Worm (Caenorhabditis elegans) whole organism, late embryonic: ENCODE measurements around the gene fbxa-128.

Source experiments
- F13H6.1 ChIP-seq: sonication (generic microtip); optimal IDR thresholded peaks from 2 replicates; lab custom pipeline; 2016; ENCODE audit warnings: missing genetic modification characterization, missing compliant biosample characterization
- ama-1 ChIP-seq: fragments of 150-350 bp; optimal IDR thresholded peaks from 2 replicates; lab custom pipeline; 2014
- ceh-2 ChIP-seq: sonication (generic microtip); optimal IDR thresholded peaks from 2 replicates; lab custom pipeline; 2016; ENCODE audit warnings: missing genotype, missing genetic modification characterization, missing compliant biosample characterization
- dve-1 ChIP-seq: sonication (generic microtip); optimal IDR thresholded peaks from 2 replicates; lab custom pipeline; 2017; ENCODE audit warnings: antibody characterized with exemption, mild to moderate bottlenecking, missing genetic modification characterization, missing compliant biosample characterization
- fkh-6 ChIP-seq: sonication (generic microtip); optimal IDR thresholded peaks from 2 replicates; lab custom pipeline; 2016; ENCODE audit warnings: missing genetic modification characterization, missing compliant biosample characterization
- gmeb-2 ChIP-seq: sonication (generic microtip); optimal IDR thresholded peaks from 2 replicates; lab custom pipeline; 2016; ENCODE audit warnings: missing genetic modification characterization, inconsistent platforms, missing compliant biosample characterization
- madf-2 ChIP-seq: sonication (generic microtip); optimal IDR thresholded peaks from 2 replicates; lab custom pipeline; 2017; ENCODE audit warnings: missing genetic modification characterization, missing compliant biosample characterization
- nfya-1 ChIP-seq: sonication (generic microtip); optimal IDR thresholded peaks from 2 replicates; lab custom pipeline; 2017; ENCODE audit warnings: missing genetic modification characterization, mild to moderate bottlenecking, missing compliant biosample characterization, antibody characterized with exemption, moderate library complexity
- pag-3 ChIP-seq: sonication (generic microtip); optimal IDR thresholded peaks from 2 replicates; lab custom pipeline; 2016; ENCODE audit warnings: missing compliant biosample characterization, missing genetic modification characterization, borderline replicate concordance
- sox-2 ChIP-seq: fragments of 200-800 bp; sonication (Bioruptor generic); IDR thresholded peaks from 2 replicates; pipeline ENCODE4 v1.3.6; 2022; ENCODE audit warnings: missing genetic modification reagents, missing genetic modification characterization, missing compliant biosample characterization
- tbx-2 ChIP-seq: sonication (generic microtip); optimal IDR thresholded peaks from 2 replicates; lab custom pipeline; 2016; ENCODE audit warnings: missing genetic modification characterization, missing compliant biosample characterization
- unc-55 ChIP-seq: sonication (generic microtip); optimal IDR thresholded peaks from 2 replicates; lab custom pipeline; 2017; ENCODE audit warnings: missing biosample characterization, missing genetic modification reagents, missing genetic modification characterization

DNA sequence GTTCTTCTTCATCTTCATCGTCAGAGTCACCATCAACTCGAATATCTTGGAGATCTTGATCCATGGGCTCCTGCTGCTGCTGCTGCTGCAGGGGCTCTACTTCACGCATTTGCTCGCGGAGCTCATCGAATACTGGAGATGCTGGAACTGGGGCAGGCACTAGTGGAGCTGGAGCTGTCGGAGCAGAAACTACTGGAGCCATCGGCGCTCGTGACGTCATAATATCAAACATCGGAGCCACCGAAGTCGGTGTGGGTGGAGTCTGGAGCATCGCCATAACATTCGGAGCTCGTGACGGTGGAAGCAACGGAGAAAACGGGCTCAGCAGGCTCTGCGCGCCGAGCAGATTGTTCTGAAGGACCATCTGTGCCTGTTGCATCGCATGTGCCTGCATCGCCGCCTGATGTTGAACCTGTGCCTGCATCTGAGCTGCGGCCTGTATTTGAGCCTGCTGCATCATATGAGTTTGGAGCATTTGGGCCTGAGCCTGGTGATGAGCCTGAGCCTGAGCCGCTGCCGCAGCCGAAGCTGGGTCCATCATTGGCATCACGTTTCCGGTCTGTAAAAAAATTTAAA, 36.8 kb upstream of the fbxa-128 start:
- no peak for TF ChIP-seq fkh-6
- TF ChIP-seq unc-55 (GFP tag; lab: Kevin White, UChicago): no peak
- TF ChIP-seq ceh-2 (tag; lab: Kevin White, UChicago): no peak
- TF ChIP-seq F13H6.1 (tag; lab: Kevin White, UChicago): no peak
- no peak for TF ChIP-seq nfya-1 (tag; lab: Kevin White, UChicago)
- no peak for TF ChIP-seq ama-1
- no peak for TF ChIP-seq tbx-2 (tag; lab: Kevin White, UChicago)
- no peak for TF ChIP-seq pag-3 (tag; lab: Kevin White, UChicago)
- no peak for TF ChIP-seq dve-1 (tag; lab: Kevin White, UChicago)
- TF ChIP-seq sox-2 (GFP tag; lab: Robert Waterston, UW): no peak
- TF ChIP-seq gmeb-2 (tag; lab: Kevin White, UChicago): no peak
- TF ChIP-seq madf-2 (tag; lab: Kevin White, UChicago): no peak
